Fruit fly (Drosophila melanogaster) whole organism, prepupa: ENCODE results near the gene CG31360.

Experiments used
- Blimp-1 ChIP-seq: fragments of 200-800 bp; sonication (Bioruptor generic); optimal IDR thresholded peaks from 3 replicates; lab custom pipeline; 2017; ENCODE audit warnings: missing biosample characterization, missing genetic modification characterization, mild to moderate bottlenecking, moderate library complexity, missing genetic modification reagents
- CG10631 ChIP-seq: fragments of 200-800 bp; sonication (Bioruptor generic); optimal IDR thresholded peaks from 2 replicates; lab custom pipeline; 2016; ENCODE audit warnings: missing biosample characterization, missing genetic modification characterization
- CG10669 ChIP-seq: fragments of 200-800 bp; sonication (Bioruptor generic); optimal IDR thresholded peaks from 3 replicates; lab custom pipeline; 2018; ENCODE audit warnings: missing biosample characterization, mild to moderate bottlenecking, missing genetic modification characterization, moderate library complexity
- CG1621 ChIP-seq: fragments of 200-800 bp; sonication (Bioruptor generic); optimal IDR thresholded peaks from 3 replicates; lab custom pipeline; 2018; ENCODE audit warnings: missing biosample characterization, mild to moderate bottlenecking, missing genetic modification characterization
- CG16779 ChIP-seq: fragments of 200-800 bp; sonication (Bioruptor generic); optimal IDR thresholded peaks from 3 replicates; lab custom pipeline; 2017; ENCODE audit warnings: missing biosample characterization, mild to moderate bottlenecking, missing genetic modification characterization
- CG31627 ChIP-seq: fragments of 200-800 bp; sonication (Bioruptor generic); optimal IDR thresholded peaks from 3 replicates; lab custom pipeline; 2016; ENCODE audit warnings: missing biosample characterization, missing genetic modification characterization
- CG32006 ChIP-seq: fragments of 200-800 bp; sonication (Bioruptor generic); optimal IDR thresholded peaks from 3 replicates; lab custom pipeline; 2017; ENCODE audit warnings: missing biosample characterization, mild to moderate bottlenecking, missing genetic modification characterization
- CG34406 ChIP-seq: fragments of 200-800 bp; sonication (Bioruptor generic); optimal IDR thresholded peaks from 3 replicates; lab custom pipeline; 2016; ENCODE audit warnings: missing biosample characterization, missing genetic modification characterization
- CG3919 ChIP-seq: fragments of 200-800 bp; sonication (Bioruptor generic); optimal IDR thresholded peaks from 3 replicates; lab custom pipeline; 2016; ENCODE audit warnings: missing biosample characterization, missing genetic modification characterization
- CG6163 ChIP-seq: fragments of 200-800 bp; sonication (Bioruptor generic); IDR thresholded peaks from 3 replicates; pipeline ENCODE4 v1.3.6; 2022; ENCODE audit warnings: missing biosample characterization, missing genetic modification characterization
- CG6276 ChIP-seq: fragments of 200-800 bp; sonication (Bioruptor generic); optimal IDR thresholded peaks from 2 replicates; lab custom pipeline; 2017; ENCODE audit warnings: missing biosample characterization, mild to moderate bottlenecking, missing genetic modification characterization
- CG6792 ChIP-seq: fragments of 200-800 bp; sonication (Bioruptor generic); optimal IDR thresholded peaks from 3 replicates; lab custom pipeline; 2016; ENCODE audit warnings: missing biosample characterization, missing genetic modification characterization
- CG6808 ChIP-seq: fragments of 200-800 bp; sonication (Bioruptor generic); optimal IDR thresholded peaks from 3 replicates; lab custom pipeline; 2017; ENCODE audit warnings: missing biosample characterization, missing genetic modification characterization, mild to moderate bottlenecking, moderate library complexity, missing genetic modification reagents
- CG9139 ChIP-seq: fragments of 200-800 bp; sonication (Bioruptor generic); optimal IDR thresholded peaks from 3 replicates; lab custom pipeline; 2017; ENCODE audit warnings: missing biosample characterization, mild to moderate bottlenecking, missing genetic modification characterization
- Eip75B ChIP-seq: fragments of 200-800 bp; sonication (Bioruptor generic); optimal IDR thresholded peaks from 3 replicates; lab custom pipeline; 2016; ENCODE audit warnings: missing biosample characterization, missing genetic modification characterization
- Eip78C ChIP-seq: fragments of 200-800 bp; sonication (Bioruptor generic); peaks from one replicate; lab custom pipeline; 2016; ENCODE audit warnings: missing biosample characterization, missing genetic modification characterization
- Eip93F ChIP-seq: fragments of 200-800 bp; sonication (Bioruptor generic); optimal IDR thresholded peaks from 2 replicates; lab custom pipeline; 2016; ENCODE audit warnings: missing biosample characterization, mild to moderate bottlenecking, missing genetic modification characterization
- Ets21C ChIP-seq: fragments of 200-800 bp; sonication (Bioruptor generic); optimal IDR thresholded peaks from 3 replicates; lab custom pipeline; 2016; ENCODE audit warnings: missing biosample characterization, missing genetic modification characterization
- Hr4 ChIP-seq: fragments of 200-800 bp; sonication (Bioruptor generic); optimal IDR thresholded peaks from 3 replicates; lab custom pipeline; 2016; ENCODE audit warnings: missing biosample characterization, missing genetic modification characterization
- Sox102F ChIP-seq: fragments of 200-800 bp; sonication (Bioruptor generic); optimal IDR thresholded peaks from 2 replicates; lab custom pipeline; 2016; ENCODE audit warnings: missing biosample characterization, mild to moderate bottlenecking, missing genetic modification characterization
- Sox14 ChIP-seq: fragments of 200-800 bp; sonication (Bioruptor generic); optimal IDR thresholded peaks from 3 replicates; lab custom pipeline; 2016; ENCODE audit warnings: missing biosample characterization, missing genetic modification characterization
- Sox15 ChIP-seq: fragments of 200-800 bp; sonication (Bioruptor generic); optimal IDR thresholded peaks from 3 replicates; lab custom pipeline; 2016; ENCODE audit warnings: missing biosample characterization, missing genetic modification characterization
- achi ChIP-seq: fragments of 200-800 bp; sonication (Bioruptor generic); optimal IDR thresholded peaks from 3 replicates; lab custom pipeline; 2016; ENCODE audit warnings: missing biosample characterization, missing genetic modification characterization
- acj6 ChIP-seq: fragments of 200-800 bp; sonication (Bioruptor generic); optimal IDR thresholded peaks from 3 replicates; lab custom pipeline; 2016; ENCODE audit warnings: missing biosample characterization, missing genetic modification characterization
- cyc ChIP-seq: fragments of 200-800 bp; sonication (Bioruptor generic); optimal IDR thresholded peaks from 3 replicates; lab custom pipeline; 2016; ENCODE audit warnings: missing biosample characterization, missing genetic modification characterization
- dac ChIP-seq: fragments of 200-800 bp; sonication (Bioruptor generic); optimal IDR thresholded peaks from 2 replicates; lab custom pipeline; 2017; ENCODE audit warnings: missing biosample characterization, mild to moderate bottlenecking, missing genetic modification characterization
- dsx ChIP-seq: fragments of 200-800 bp; optimal IDR thresholded peaks from 3 replicates; lab custom pipeline; 2019; ENCODE audit warnings: missing biosample characterization, mild to moderate bottlenecking, missing genetic modification characterization, moderate library complexity; ENCODE audit not compliant: poor library complexity, severe bottlenecking
- fd59A ChIP-seq: fragments of 200-800 bp; sonication (Bioruptor generic); optimal IDR thresholded peaks from 2 replicates; lab custom pipeline; 2017; ENCODE audit warnings: missing biosample characterization, mild to moderate bottlenecking, missing genetic modification characterization, missing genetic modification reagents
- fkh ChIP-seq: fragments of 200-800 bp; sonication (Bioruptor generic); optimal IDR thresholded peaks from 3 replicates; lab custom pipeline; 2017; ENCODE audit warnings: missing biosample characterization, mild to moderate bottlenecking, missing genetic modification characterization, moderate library complexity
- lz ChIP-seq: fragments of 200-800 bp; sonication (Bioruptor generic); optimal IDR thresholded peaks from 3 replicates; lab custom pipeline; 2016; ENCODE audit warnings: missing biosample characterization, missing genetic modification characterization
- spab ChIP-seq: fragments of 200-800 bp; sonication (Bioruptor generic); optimal IDR thresholded peaks from 2 replicates; lab custom pipeline; 2017; ENCODE audit warnings: missing biosample characterization, mild to moderate bottlenecking, missing genetic modification characterization, missing genetic modification reagents
- ss ChIP-seq, 2 experiments: fragments of 200-800 bp; sonication (Bioruptor generic); optimal IDR thresholded peaks; 2 replicates in 1 of 2; 3 replicates in 1 of 2; lab custom pipeline; 2017 to 2018; ENCODE audit warnings: mild to moderate bottlenecking in 2 of 2, missing biosample characterization in 2 of 2, missing genetic modification characterization in 2 of 2, moderate library complexity in 1 of 2
- svp ChIP-seq: fragments of 200-800 bp; sonication (Bioruptor generic); peaks from one replicate; lab custom pipeline; 2016; ENCODE audit warnings: missing biosample characterization, missing genetic modification characterization
- vri ChIP-seq: fragments of 200-800 bp; sonication (Bioruptor generic); optimal IDR thresholded peaks from 3 replicates; lab custom pipeline; 2016; ENCODE audit warnings: missing biosample characterization, mild to moderate bottlenecking, missing genetic modification characterization

The CG31360 gene

DNA sequence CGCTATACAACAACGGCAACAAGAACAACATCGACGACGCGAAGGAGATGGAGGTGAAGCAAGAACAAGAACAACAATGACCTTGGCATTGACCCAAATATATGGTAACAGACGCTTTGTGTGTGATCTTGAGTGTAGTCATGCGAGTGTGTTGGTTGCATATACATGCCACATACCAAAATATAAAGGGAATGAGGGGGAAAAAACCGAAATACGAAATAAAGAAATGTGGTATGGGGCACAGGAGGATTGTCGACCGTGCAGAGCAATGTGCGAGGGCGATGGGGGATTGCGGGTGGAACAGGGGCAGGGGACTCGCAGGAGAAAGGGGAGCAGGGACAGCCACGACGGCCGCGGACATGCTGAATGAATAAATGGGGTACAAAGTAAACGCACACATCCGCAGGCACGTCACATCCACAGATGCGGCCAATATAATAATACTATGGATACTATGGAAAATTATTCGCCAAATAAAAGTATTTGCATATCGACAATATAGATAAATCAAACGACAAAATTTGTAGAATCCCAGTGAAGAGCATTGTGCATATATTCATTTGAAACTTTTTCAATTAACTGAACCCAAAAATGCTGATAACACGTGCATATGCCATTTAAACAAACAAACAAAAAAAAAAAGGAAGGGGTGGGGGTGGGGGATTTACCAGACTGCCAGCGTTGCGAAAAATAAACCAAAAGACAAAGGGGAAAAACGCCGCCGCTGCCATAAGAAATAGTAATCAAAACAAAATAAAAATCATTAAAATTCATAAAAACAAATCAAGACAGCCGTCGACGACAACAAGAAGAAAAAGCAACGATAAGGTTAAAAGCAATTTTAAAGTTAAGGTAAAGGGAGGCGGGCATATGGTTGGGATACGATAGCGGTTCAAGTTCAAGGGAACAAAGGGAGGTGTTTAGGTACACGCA lies 21.3 kb downstream of the CG31360 start:
- TF ChIP-seq Eip93F (GFP tag; lab: Kevin White, UChicago) (no peak), CG6276 (GFP tag; lab: Kevin White, UChicago) (no peak), dsx (peak; percentile 17), CG34406 (GFP tag; lab: Kevin White, UChicago) (peak; percentile 24), vri (GFP tag; lab: Kevin White, UChicago) (peak; percentile 23), CG3919 (GFP tag; lab: Kevin White, UChicago) (no peak), CG10669 (GFP tag; lab: Kevin White, UChicago) (peak; percentile 35), fd59A (GFP tag; lab: Kevin White, UChicago) (peak; percentile 11), Blimp-1 (GFP tag; lab: Kevin White, UChicago) (peak; percentile 32), Sox14 (GFP tag; lab: Kevin White, UChicago) (peak; percentile 16), CG10631 (no peak), Sox102F (no peak), Sox15 (GFP tag; lab: Kevin White, UChicago) (no peak), CG32006 (peak; percentile 14), fkh (peak; percentile 5), Eip78C (GFP tag; lab: Kevin White, UChicago) (peak; percentile 73), CG16779 (tag; lab: Kevin White, UChicago) (peak; percentile 40), CG6808 (peak; percentile 8), CG31627 (GFP tag; lab: Kevin White, UChicago) (no peak), Eip75B (GFP tag; lab: Kevin White, UChicago) (peak; percentile 66), ss (GFP tag; optimal IDR thresholded peaks at IDR 0.05; lab: Kevin White, UChicago) (peak; percentile 38 to 62), CG9139 (GFP tag; lab: Kevin White, UChicago) (peak; percentile 6), Hr4 (no peak), achi (GFP tag; lab: Kevin White, UChicago) (no peak), spab (peak; percentile 18), acj6 (GFP tag; lab: Kevin White, UChicago) (peak; percentile 25), CG6792 (GFP tag; lab: Kevin White, UChicago) (no peak), svp (peak; percentile 86)
- TF ChIP-seq, all 60 proteins: peak for 18

DNA sequence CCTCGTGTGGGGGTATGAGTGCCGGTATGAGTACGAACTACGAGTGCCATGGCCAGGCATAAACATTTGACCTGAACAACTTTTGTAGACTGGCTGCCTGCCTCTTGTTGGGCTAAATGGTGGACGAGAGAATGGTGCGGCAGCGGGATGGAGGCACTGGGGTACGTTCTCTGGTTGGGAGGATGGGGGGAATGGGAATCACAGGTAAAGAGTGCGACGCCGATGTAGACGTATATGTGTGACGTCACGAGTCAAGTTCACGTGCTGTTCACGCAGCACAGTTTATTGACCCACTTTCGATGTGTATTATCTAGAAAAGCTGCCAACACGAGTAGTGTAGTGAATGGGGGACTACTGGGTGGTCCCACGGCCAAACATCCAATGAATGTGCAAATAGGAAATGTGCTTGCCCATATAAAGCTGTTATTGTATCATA lies 22.1 kb downstream of the CG31360 start:
- no peak for TF ChIP-seq CG6792 (GFP tag; lab: Kevin White, UChicago)
- no peak for TF ChIP-seq CG1621 (tag; lab: Kevin White, UChicago)
- TF ChIP-seq dac (GFP tag; lab: Kevin White, UChicago): no peak
- no peak for TF ChIP-seq lz (GFP tag; lab: Kevin White, UChicago)
- no peak for TF ChIP-seq Eip75B (GFP tag; lab: Kevin White, UChicago)
- peak; percentile 30 for TF ChIP-seq fkh
- TF ChIP-seq Ets21C (GFP tag; lab: Kevin White, UChicago): no peak
- TF ChIP-seq Eip93F (GFP tag; lab: Kevin White, UChicago): no peak
- peak; percentile 28; the same call in 1 of the 3 replicates for TF ChIP-seq CG6163 (GFP tag; lab: Robert Waterston, UW)
- no peak for TF ChIP-seq dsx

DNA sequence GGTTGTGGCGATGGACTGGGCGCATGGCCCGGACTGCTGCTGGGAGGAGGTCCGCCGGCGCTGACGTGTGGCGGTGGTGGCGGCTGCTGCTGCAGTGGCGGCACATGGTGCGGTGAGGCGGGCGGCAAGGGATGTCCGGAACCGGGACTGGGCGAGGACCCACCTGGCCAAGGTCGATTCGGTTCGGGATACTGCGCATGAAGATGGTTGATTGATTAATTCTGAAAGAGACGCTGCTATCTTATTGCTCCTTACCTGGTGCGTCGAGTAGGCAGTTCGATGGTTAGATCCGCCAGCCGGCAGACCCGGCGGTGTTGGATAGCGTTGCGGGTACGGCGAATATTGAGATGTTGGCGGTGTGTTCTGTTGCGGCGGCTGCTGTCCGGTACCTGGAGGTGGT lies 22.9 kb downstream of the CG31360 start:
- TF ChIP-seq cyc: no peak
